Worm (Caenorhabditis elegans) whole organism, early embryonic: ENCODE results near the gene fbxa-84.

Experiments used
- B0310.2 ChIP-seq: sonication (generic microtip); optimal IDR thresholded peaks from 2 replicates; lab custom pipeline; 2016; ENCODE audit warnings: mild to moderate bottlenecking, missing genetic modification characterization, missing compliant biosample characterization
- F13C5.2 ChIP-seq: sonication (generic microtip); optimal IDR thresholded peaks from 2 replicates; lab custom pipeline; 2017; ENCODE audit warnings: mild to moderate bottlenecking, missing genetic modification characterization, inconsistent platforms, missing compliant biosample characterization
- aly-1 ChIP-seq: sonication (generic microtip); optimal IDR thresholded peaks from 2 replicates; lab custom pipeline; 2016; ENCODE audit warnings: missing genetic modification characterization, missing compliant biosample characterization
- ama-1 ChIP-seq: fragments of 150-350 bp; optimal IDR thresholded peaks from 2 replicates; lab custom pipeline; 2014
- ceh-13 ChIP-seq: fragments of 200-800 bp; sonication (Bioruptor generic); optimal IDR thresholded peaks from 2 replicates; lab custom pipeline; 2018; ENCODE audit warnings: mild to moderate bottlenecking, missing genetic modification characterization, missing compliant biosample characterization
- ceh-36 ChIP-seq: sonication (generic microtip); optimal IDR thresholded peaks from 2 replicates; lab custom pipeline; 2016; ENCODE audit warnings: missing genetic modification characterization, inconsistent platforms, missing compliant biosample characterization
- ets-7 ChIP-seq: sonication (generic microtip); optimal IDR thresholded peaks from 2 replicates; lab custom pipeline; 2016; ENCODE audit warnings: missing genotype, missing genetic modification characterization, missing compliant biosample characterization
- flt-1 ChIP-seq: fragments of 200-800 bp; sonication (Bioruptor generic); IDR thresholded peaks from 2 replicates; pipeline ENCODE4 v1.3.6; 2022; ENCODE audit warnings: missing genetic modification characterization, missing compliant biosample characterization
- hmbx-1 ChIP-seq: sonication (generic microtip); optimal IDR thresholded peaks from 2 replicates; lab custom pipeline; 2016; ENCODE audit warnings: mild to moderate bottlenecking, missing genetic modification characterization, missing compliant biosample characterization
- hmg-4 ChIP-seq: fragments of 200-800 bp; sonication (Bioruptor generic); optimal IDR thresholded peaks from 2 replicates; lab custom pipeline; 2018; ENCODE audit warnings: mild to moderate bottlenecking, missing genetic modification characterization, missing compliant biosample characterization
- hnd-1 ChIP-seq: sonication (generic microtip); optimal IDR thresholded peaks from 2 replicates; lab custom pipeline; 2016; ENCODE audit warnings: missing genetic modification characterization, missing compliant biosample characterization
- pes-1 ChIP-seq: fragments of 200-800 bp; sonication (Bioruptor generic); IDR thresholded peaks from 2 replicates; pipeline ENCODE4 v1.3.6; 2022; ENCODE audit warnings: missing genetic modification reagents, missing genetic modification characterization, missing compliant biosample characterization
- scrt-1 ChIP-seq: fragments of 200-800 bp; sonication (Bioruptor generic); IDR thresholded peaks from 2 replicates; pipeline ENCODE4 v1.3.6; 2022; ENCODE audit warnings: missing genetic modification characterization, missing compliant biosample characterization
- sea-1 ChIP-seq: fragments of 200-800 bp; sonication (Bioruptor generic); conservative IDR thresholded peaks from 2 replicates; pipeline ENCODE4 v1.3.6; 2022; ENCODE audit warnings: missing genetic modification characterization, missing compliant biosample characterization
- tbx-11 ChIP-seq: fragments of 200-800 bp; sonication (Bioruptor generic); IDR thresholded peaks from 2 replicates; pipeline ENCODE4 v1.3.6; 2022; ENCODE audit warnings: missing genetic modification characterization, missing compliant biosample characterization
- tbx-37 ChIP-seq: fragments of 200-800 bp; sonication (Bioruptor generic); conservative IDR thresholded peaks from 2 replicates; pipeline ENCODE4 v1.3.6; 2022; ENCODE audit warnings: missing genetic modification reagents, missing genetic modification characterization, missing compliant biosample characterization
- tra-4 ChIP-seq: sonication (generic microtip); optimal IDR thresholded peaks from 2 replicates; lab custom pipeline; 2017; ENCODE audit warnings: missing genetic modification characterization, missing compliant biosample characterization

Gene fbxa-84

ce11 chrV:15162697-15163096 lies 19.5 kb upstream of the fbxa-84 start, which contains the start of gene srz-11:
srz-11 (plus strand) TSS chrV:15163082.
- TF ChIP-seq B0310.2 (no peak), pes-1 (no peak), hmg-4 (GFP tag; lab: Kevin White, UChicago) (no peak), aly-1 (tag; lab: Kevin White, UChicago) (no peak), F13C5.2 (tag; lab: Kevin White, UChicago) (no peak), ets-7 (tag; lab: Kevin White, UChicago) (no peak)

- TF ChIP-seq sea-1 (GFP tag; lab: Robert Waterston, UW), result no peak
- TF ChIP-seq ceh-13 (GFP tag; lab: Kevin White, UChicago), result no peak
- TF ChIP-seq aly-1 (tag; lab: Kevin White, UChicago), result no peak
- no peak for TF ChIP-seq tra-4 (tag; lab: Kevin White, UChicago)
- TF ChIP-seq ama-1, result no peak
- TF ChIP-seq flt-1 (GFP tag; lab: Robert Waterston, UW), result no peak
- TF ChIP-seq pes-1, result no peak
- no peak for TF ChIP-seq ceh-36
These were observed 6.8 kb upstream of the fbxa-84 start, which contains the start of gene clec-47 for ce11 chrV:15175459-15175858. clec-47 (plus strand) TSS chrV:15175759.

ce11 chrV:15179757-15180156 lies 2.5 kb upstream of the fbxa-84 start, which contains the start of gene T09F5.10:
T09F5.10 (plus strand) TSS chrV:15180057.
- TF ChIP-seq hmbx-1, result no peak
- no peak for TF ChIP-seq tra-4 (tag; lab: Kevin White, UChicago)
- TF ChIP-seq ceh-36, result no peak
- no peak for TF ChIP-seq ceh-13 (GFP tag; lab: Kevin White, UChicago)
- TF ChIP-seq flt-1 (GFP tag; lab: Robert Waterston, UW), result no peak
- TF ChIP-seq F13C5.2 (tag; lab: Kevin White, UChicago), result no peak
- TF ChIP-seq hnd-1 (tag; lab: Kevin White, UChicago), result no peak
- TF ChIP-seq B0310.2, result no peak
- TF ChIP-seq ets-7 (tag; lab: Kevin White, UChicago), result no peak
- TF ChIP-seq scrt-1 (GFP tag; lab: Robert Waterston, UW), result no peak
- no peak for TF ChIP-seq sea-1 (GFP tag; lab: Robert Waterston, UW)
- TF ChIP-seq aly-1 (tag; lab: Kevin White, UChicago), result no peak
- no peak for TF ChIP-seq ama-1
- TF ChIP-seq pes-1, result no peak
- no peak for TF ChIP-seq tbx-37
- no peak for TF ChIP-seq tbx-11 (GFP tag; lab: Robert Waterston, UW)
- TF ChIP-seq hmg-4 (GFP tag; lab: Kevin White, UChicago), result no peak

ce11 chrV:15181899-15182298 lies 341 bp upstream of the fbxa-84 start:
- no peak for TF ChIP-seq ceh-13 (GFP tag; lab: Kevin White, UChicago)
- no peak for TF ChIP-seq B0310.2
- no peak for TF ChIP-seq hnd-1 (tag; lab: Kevin White, UChicago)
- no peak for TF ChIP-seq F13C5.2 (tag; lab: Kevin White, UChicago)

ce11 chrV:15184097-15185040 lies 2.1 kb downstream of the fbxa-84 start, which contains the start of gene Y75B12B.1:
Y75B12B.1 (plus strand) TSS chrV:15184699.
- TF ChIP-seq ama-1 (no peak), hnd-1 (tag; lab: Kevin White, UChicago) (no peak), sea-1 (GFP tag; lab: Robert Waterston, UW) (no peak), tra-4 (tag; lab: Kevin White, UChicago) (no peak), scrt-1 (GFP tag; lab: Robert Waterston, UW) (no peak)

ce11 chrV:15186259-15186927 lies 4.2 kb downstream of the fbxa-84 start, which contains the start of gene Y75B12B.3:
Y75B12B.3 (minus strand) TSS chrV:15186279.
- TF ChIP-seq ama-1 (no peak), flt-1 (GFP tag; lab: Robert Waterston, UW) (no peak), tra-4 (tag; lab: Kevin White, UChicago) (no peak), ets-7 (tag; lab: Kevin White, UChicago) (no peak), pes-1 (no peak), hmbx-1 (no peak), hnd-1 (tag; lab: Kevin White, UChicago) (no peak), B0310.2 (no peak)

ce11 chrV:15187083-15188057 lies 5.1 kb downstream of the fbxa-84 start, which contains the start of the genes cyn-7 and bath-36:
cyn-7 (minus strand) TSS chrV:15187378.
bath-36 (plus strand) TSS chrV:15187888.
- TF ChIP-seq tra-4 (tag; lab: Kevin White, UChicago) (no peak), sea-1 (GFP tag; lab: Robert Waterston, UW) (no peak), aly-1 (tag; lab: Kevin White, UChicago) (no peak)
